Worm (Caenorhabditis elegans) whole organism, L4/young adult: ENCODE results near the gene srg-48.

Experiments used
- W03F9.2 ChIP-seq: fragments of 150-350 bp; optimal IDR thresholded peaks from 2 replicates; lab custom pipeline; 2014; ENCODE audit warnings: missing biosample characterization, missing genetic modification characterization
- dao-5 ChIP-seq: sonication (generic microtip); optimal IDR thresholded peaks from 2 replicates; lab custom pipeline; 2016; ENCODE audit warnings: missing genotype, missing genetic modification characterization, moderate library complexity, missing compliant biosample characterization
- him-1 ChIP-seq: sonication (generic microtip); optimal IDR thresholded peaks from 2 replicates; lab custom pipeline; 2016; ENCODE audit warnings: missing genotype, missing genetic modification reagents, missing genetic modification characterization, missing compliant biosample characterization

srg-48 gene

DNA sequence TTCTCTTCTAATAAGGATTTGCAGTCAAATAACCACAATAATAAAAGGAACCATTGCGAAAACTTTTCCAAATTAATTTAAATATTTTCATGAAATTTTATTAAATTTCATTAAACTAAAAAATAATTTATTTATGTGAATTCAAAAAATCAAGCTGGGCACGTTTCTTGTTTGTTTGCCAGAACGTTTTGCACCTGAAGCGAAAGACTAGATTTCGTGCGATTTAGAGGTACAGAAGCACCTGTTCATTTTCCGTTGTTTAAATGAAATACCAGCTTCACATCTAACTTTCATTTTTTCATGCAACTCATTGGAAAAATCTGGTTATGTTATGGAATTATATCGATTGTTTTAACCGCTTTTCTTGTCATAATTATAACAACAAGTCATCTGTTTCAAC is at the start of gene srg-48:
srg-48 (plus strand) TSS at position 301 of the 400 bp plus-strand sequence.
- TF ChIP-seq dao-5 (no peak), W03F9.2 (tag; lab: Kevin White, UChicago) (no peak), him-1 (no peak)

DNA sequence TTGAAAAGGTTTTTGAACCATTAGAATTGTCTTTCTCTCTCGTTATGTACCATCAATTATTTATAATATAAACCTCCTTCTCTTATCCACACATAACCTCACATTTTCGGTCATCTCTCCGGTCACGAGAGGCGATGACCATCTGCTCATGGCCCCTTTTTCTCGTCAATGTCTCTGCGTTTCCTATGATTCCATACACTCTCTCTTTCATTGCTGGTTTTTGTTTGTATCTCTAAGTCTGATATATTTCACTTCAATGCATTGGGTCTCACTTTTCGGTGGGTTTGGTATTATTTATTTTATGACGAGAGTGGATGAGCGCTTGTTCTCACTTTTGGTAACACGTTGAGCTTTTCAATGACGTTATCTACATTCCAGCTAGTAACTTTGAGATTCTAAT is 49.2 kb upstream of the srg-48 start:
- TF ChIP-seq W03F9.2 (tag; lab: Kevin White, UChicago) (peak; percentile 55), dao-5 (no peak), him-1 (no peak)

DNA sequence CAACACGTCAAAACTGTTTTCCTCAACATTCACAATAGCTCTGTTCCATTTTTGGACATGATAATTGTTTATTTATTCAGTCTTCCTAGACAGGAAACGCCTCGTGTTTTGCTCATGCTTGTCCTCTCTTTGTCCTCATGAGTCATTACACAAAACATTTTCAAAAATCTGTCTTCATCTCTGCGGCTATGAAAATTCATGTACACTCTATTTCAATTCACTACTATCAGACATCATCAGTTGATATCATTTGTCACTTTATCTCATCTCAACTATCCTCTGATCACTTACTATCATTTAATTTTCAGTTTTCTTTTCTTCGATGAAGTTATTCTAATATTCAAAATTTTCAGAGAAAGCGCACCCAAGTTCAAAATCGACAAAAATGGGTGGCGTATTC is 48.4 kb upstream of the srg-48 start, which contains the start of gene adah-1:
adah-1 (plus strand) TSS at position 354 of the 400 bp plus-strand sequence.
- TF ChIP-seq dao-5 (no peak), W03F9.2 (tag; lab: Kevin White, UChicago) (no peak), him-1 (no peak)

DNA sequence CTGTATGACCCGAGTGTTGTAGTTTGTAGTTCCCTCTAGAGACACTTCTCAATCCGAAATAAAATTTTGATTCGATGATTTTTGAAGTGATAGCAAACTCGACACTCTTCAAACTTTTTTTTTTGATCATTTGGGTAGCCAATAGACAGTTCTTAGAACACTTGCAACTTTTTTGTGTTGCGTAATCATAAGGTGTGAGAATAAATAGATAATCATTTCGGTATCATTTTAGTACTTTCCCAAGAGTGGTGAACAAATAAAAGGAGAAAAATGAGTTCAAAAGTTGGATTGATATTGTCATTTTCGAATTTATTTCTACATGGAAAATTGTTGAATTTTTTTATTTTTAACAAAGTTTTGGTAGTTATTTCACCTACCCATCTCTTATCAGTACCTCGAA is 47.4 kb upstream of the srg-48 start:
- TF ChIP-seq him-1 (no peak), W03F9.2 (tag; lab: Kevin White, UChicago) (no peak), dao-5 (no peak)

DNA sequence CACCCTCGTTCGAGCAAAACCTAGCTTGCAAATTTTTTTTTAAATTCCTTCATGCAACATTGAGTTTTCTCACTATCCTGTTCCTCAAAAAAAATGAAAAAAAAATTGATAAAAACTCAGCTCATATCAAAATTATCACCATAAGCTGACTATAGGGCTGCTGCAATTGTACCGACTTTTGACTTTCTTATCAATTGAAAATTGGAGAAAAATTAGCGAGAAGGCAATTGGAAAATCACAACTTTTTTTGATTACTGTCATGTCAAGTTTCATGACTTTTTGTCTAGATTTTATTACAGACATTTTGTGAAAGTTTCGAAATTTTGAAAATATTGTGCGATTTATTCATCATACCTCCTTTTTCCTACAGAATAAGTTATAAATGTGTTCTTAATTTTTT is 46.4 kb upstream of the srg-48 start:
- no peak for TF ChIP-seq dao-5
- no peak for TF ChIP-seq W03F9.2 (tag; lab: Kevin White, UChicago)
- no peak for TF ChIP-seq him-1

DNA sequence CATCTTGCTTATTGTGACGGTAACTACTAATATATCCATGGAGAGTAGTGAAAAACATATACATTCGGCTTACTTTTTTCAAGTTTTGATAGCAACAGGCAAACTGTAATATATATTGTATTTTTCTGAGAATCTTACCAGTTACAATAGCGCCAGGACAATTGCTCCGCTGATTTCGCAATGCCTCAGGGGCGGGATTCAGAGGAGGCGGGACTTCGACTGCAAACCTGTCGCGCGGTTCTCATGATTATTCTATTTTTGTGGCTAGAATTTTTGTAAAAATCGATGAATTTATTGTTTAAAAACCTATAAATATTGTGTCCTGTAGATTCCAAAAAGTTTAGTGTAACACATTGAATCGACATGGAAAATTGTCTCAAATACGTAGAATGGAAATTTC is 41.2 kb upstream of the srg-48 start:
- no peak for TF ChIP-seq W03F9.2 (tag; lab: Kevin White, UChicago)
- TF ChIP-seq dao-5 = no peak
- TF ChIP-seq him-1 = no peak

DNA sequence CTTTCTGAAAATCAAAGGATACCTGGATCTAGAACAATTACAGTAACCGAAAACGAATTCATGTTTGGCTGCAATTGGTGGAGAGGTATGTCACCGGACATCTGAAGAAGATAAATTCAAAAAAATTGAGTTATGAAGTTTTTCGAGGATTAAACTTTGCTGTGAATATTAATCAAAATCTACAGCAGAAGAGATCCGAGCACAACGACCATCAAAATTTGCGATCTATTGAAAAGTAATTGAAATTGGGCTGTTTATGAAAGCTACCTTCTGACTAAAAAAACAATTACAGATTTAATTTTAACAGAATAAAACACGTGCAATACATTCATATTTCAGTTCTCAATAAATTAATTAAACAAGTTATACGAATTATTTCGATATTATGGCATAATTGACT is 39.8 kb upstream of the srg-48 start, which contains the start of gene C06G3.8:
C06G3.8 (minus strand) TSS at position 101 of the 400 bp plus-strand sequence.
- TF ChIP-seq him-1 (no peak), dao-5 (no peak), W03F9.2 (tag; lab: Kevin White, UChicago) (no peak)

DNA sequence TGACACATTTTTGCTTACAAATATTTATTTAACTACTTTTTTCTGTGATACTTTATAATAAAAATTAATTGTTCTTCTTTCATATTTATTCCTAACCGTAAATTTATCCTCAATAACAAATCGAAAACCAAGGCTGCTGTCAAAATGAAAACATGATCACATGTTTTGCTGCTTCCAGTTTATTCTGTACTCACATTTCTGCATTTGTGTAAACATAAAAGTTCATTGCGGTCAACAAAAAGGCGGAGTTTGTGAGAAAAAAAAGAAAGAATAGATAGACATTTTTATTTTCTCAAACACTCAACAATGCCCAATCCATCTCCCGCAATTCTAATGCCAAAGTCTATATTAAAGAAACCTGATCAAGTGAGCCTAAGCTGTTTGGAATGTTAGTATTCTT is 36.4 kb upstream of the srg-48 start, which contains the start of gene C06G3.3:
C06G3.3 (plus strand) TSS at position 301 of the 400 bp plus-strand sequence.
- TF ChIP-seq dao-5 (no peak), W03F9.2 (tag; lab: Kevin White, UChicago) (no peak), him-1 (no peak)

DNA sequence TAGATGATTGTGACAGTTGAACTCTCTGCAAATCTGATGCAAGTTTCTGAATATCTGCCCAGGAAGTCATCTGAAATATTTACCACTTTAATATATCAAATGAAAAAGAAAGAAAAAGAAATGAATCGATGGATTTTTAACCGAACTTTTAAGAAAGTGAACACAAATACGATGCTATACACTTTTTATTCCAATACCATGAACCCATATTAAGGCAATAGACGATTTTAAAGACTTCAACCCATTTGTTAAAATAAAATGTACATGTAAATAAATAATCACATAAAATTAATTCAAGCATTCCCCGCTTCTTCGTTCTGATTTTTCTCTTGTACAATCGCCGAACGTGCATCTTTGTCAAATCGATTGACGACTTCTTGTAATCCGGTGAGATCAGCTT is 35.4 kb upstream of the srg-48 start, which contains the start of gene ufl-1:
ufl-1 (minus strand) TSS at position 70 of the 400 bp plus-strand sequence.
- TF ChIP-seq him-1 = no peak
- no peak for TF ChIP-seq W03F9.2 (tag; lab: Kevin White, UChicago)
- no peak for TF ChIP-seq dao-5

DNA sequence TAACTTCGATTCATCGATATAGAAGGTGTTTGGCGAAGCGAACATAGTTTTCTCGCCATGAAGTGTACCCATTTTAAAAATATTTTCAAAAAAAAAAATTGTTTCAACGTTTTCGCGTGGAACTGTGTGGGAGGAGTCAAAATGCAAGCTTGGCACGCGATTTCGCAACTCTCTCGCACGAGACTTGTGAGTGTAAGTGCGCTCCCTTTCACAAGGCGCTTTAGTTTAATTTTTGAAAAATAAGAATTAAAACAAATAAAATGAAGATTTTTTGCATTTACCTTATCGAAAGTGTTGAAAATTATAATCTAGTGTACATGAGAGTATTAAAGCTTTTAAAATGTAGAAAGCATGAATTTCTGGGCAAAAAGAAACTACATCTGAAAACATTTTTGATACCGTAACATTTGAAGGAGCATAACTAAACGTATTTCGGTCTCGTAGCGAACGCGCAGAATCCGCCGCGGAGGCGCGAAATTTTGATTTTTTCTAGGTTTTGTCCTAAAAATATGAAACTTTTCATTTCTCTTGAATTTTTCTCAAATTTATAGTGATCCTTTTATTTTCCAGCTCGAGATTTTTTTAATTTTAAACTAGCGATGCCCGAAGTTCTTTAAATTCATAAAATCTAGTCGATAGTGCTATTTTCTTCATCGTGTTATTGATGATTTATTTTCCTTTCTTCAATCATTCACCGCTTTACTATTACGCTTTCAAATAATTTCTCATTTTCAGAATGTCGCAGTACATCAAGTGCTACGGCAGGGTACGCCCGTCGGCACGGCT is 32.5 kb upstream of the srg-48 start, which contains the start of the genes cogc-2 and klp-18:
cogc-2 (minus strand) TSS at position 105 of the 786 bp plus-strand sequence.
klp-18 (plus strand) TSS at position 736 of the 786 bp plus-strand sequence.
- TF ChIP-seq him-1 (peak; percentile 20), W03F9.2 (tag; lab: Kevin White, UChicago) (peak; percentile 90), dao-5 (no peak)

DNA sequence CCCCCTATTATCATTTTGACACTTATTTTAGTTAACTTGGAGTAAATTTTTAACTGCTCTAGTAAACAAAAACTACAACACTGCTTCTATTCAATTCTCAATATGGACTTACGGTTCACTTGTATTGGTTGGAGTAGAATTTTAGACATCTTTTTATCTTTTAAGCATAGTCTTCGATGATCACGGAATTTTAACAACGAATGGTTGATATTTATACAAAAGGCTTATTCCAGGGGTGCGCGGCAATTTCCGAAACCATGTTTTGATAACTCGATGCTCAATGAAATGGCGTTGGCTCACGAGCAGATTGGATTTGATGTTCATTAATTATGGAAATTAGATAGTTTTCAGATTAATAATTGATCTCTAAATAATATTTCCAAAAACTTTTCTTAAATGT is 28.8 kb upstream of the srg-48 start:
- TF ChIP-seq dao-5 = no peak
- no peak for TF ChIP-seq W03F9.2 (tag; lab: Kevin White, UChicago)
- TF ChIP-seq him-1 = no peak

DNA sequence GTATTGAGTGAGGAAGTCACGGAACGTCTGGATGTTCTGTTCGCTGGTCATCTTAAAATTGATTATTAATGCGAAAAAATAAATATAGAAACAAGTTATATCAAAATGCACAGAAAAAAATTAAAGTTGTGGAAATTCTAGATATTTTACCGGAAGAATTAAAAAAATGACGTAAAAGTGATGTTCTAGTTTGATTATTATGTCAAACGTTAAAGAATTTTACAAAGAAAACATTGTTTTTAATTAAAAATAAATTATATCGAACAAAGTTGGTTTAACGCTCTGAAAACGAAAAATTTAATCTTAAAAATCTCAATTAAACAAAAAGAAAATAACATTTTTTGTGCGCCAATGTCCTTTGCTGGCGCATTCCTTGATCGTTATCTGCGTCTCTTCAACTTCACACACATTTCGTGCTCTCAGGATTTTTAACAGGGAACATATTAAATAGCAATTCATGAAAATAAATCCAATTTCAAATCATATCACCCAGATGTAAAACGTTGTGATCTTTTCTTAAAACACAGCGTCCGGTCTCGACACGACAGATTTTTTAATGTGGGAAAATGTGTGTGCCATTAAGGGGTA is 27.6 kb upstream of the srg-48 start, which contains the start of gene tin-9.1:
tin-9.1 (minus strand) TSS at position 51 of the 588 bp plus-strand sequence.
- peak; percentile 82 for TF ChIP-seq W03F9.2 (tag; lab: Kevin White, UChicago)
- TF ChIP-seq dao-5 = no peak

DNA sequence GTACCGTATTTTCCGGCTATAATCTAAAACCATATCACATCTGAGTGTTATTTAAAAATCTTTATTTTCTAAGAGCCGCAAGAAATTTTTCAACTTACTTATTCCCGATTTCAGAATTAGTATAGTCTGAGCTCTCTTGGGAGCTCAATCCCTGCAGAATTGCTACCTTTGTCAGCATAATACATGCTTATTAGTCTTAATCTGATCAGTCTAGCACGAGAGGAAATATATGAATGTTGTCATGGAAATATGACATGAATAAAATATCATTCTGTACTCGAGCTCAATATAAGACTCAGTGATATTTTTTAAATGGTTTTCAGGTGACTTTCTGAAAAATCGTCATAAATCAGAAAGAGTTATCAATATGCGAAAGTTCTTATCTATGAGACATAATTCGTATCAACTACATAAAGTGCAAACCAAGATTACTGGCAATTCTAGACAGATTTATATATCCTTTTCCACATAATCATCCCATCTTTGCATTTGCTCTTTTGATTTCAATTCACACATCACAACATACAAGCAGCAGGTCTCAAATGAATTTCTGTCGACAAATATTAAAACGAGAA is 26.8 kb upstream of the srg-48 start:
- TF ChIP-seq dao-5 (no peak), him-1 (no peak), W03F9.2 (tag; lab: Kevin White, UChicago) (no peak)

DNA sequence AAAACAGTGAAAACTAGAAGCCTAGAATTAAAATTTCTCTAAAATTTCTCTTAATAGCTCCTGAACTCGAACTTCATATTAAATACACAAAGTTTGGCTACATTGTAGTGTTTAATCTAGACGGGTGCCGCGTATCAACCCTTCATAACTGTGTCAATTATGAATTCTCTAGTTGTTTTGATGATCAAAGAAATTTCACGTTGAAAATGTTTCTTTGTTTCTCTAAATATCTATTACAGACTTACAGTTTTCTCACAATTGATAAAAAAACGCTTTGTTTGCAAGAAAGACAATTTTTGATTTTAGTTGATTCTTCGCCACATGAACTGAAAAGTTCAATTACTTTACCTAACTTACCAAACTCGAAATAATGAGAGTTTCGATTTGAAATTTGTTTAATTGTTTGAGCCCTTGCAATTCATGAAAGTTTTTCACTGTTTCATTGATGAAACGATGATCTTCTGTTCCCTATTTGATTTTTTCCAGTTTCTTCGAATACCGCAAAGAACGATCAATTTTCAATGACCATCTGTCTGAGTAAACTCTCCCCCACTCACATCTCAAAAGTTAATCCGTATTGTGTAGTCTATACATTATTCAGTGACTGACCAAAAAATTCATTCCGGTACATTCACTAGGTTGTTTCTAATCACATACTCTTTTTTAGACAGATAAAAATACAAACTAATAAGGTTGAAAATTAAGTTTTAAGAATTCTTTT is 25.4 kb upstream of the srg-48 start:
- TF ChIP-seq him-1 = no peak
- TF ChIP-seq dao-5 = no peak
- no peak for TF ChIP-seq W03F9.2 (tag; lab: Kevin White, UChicago)
